Worm (Caenorhabditis elegans) whole organism, L4 larva: ENCODE results near the gene C51E3.10.

ENCODE experiments used
- ama-1 ChIP-seq: fragments of 150-350 bp; optimal IDR thresholded peaks from 2 replicates; lab custom pipeline; 2014; ENCODE audit warnings: inconsistent platforms, mixed read lengths
- dmd-9 ChIP-seq: fragments of 200-800 bp; sonication (Bioruptor generic); IDR thresholded peaks from 2 replicates; pipeline ENCODE4 v1.3.6; 2022; ENCODE audit warnings: missing genetic modification reagents, missing genetic modification characterization, missing compliant biosample characterization
- dpl-1 ChIP-seq: fragments of 150-350 bp; optimal IDR thresholded peaks from 2 replicates; lab custom pipeline; 2014; ENCODE audit warnings: missing biosample characterization, missing genetic modification reagents, missing genetic modification characterization
- pha-4 ChIP-seq, 2 experiments: fragments of 150-350 bp in 1 of 2; fragments of 200-800 bp in 1 of 2; sonication (Bioruptor generic) in 1 of 2; IDR thresholded peaks in 1 of 2; optimal IDR thresholded peaks in 1 of 2; 2 replicates each; pipeline versions ENCODE4 v1.3.6 to Lab custom; 2014 to 2022; ENCODE audit warnings: missing genetic modification characterization in 2 of 2, missing genetic modification reagents in 2 of 2, missing biosample characterization in 1 of 2, missing compliant biosample characterization in 1 of 2
- skn-1 ChIP-seq: fragments of 150-350 bp; optimal IDR thresholded peaks from 2 replicates; lab custom pipeline; 2014; ENCODE audit warnings: missing biosample characterization, missing genetic modification characterization
- ztf-11 ChIP-seq: fragments of 150-350 bp; optimal IDR thresholded peaks from 2 replicates; lab custom pipeline; 2014; ENCODE audit warnings: missing biosample characterization, missing genetic modification characterization

DNA sequence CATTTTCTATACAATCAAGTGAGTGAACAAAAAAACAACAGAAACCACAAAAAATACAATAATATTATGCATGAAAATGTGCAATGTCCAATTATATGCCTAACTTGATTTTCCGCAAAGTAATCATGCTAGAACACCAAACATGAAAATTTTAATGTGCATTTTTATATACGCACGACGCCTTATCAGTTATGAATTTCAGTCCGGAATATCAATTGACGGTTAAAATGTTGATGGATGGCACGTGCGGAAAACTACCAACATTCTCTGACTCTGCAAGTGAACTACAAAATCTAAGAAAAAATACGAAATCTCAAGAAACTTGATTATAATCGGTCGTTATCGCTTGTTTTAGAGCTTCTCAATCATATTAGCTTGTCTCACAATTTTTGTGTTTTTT, 962 bp downstream of the C51E3.10 start:
- TF ChIP-seq dmd-9 (GFP tag; lab: Robert Waterston, UW) (no peak), pha-4 (GFP tag; IDR thresholded peaks at IDR 0.05; lab: Robert Waterston, UW) (no peak), pha-4 (tag; optimal IDR thresholded peaks at IDR 0.05; lab: Kevin White, UChicago) (no peak), ztf-11 (no peak), dpl-1 (GFP tag; lab: Kevin White, UChicago) (no peak), skn-1 (no peak), ama-1 (lab: Kevin White, UChicago) (no peak)
